Worm (Caenorhabditis elegans) whole organism, mixed stage, embryonic: ENCODE results near the gene EEED8.2.

ENCODE experiments used
- M03D4.4 ChIP-seq: sonication (generic microtip); optimal IDR thresholded peaks from 2 replicates; lab custom pipeline; 2017; ENCODE audit warnings: mild to moderate bottlenecking, missing genetic modification characterization, missing compliant biosample characterization
- blmp-1 ChIP-seq: fragments of 150-350 bp; optimal IDR thresholded peaks from 2 replicates; lab custom pipeline; 2014; ENCODE audit warnings: missing biosample characterization, missing genetic modification characterization
- ham-2 ChIP-seq: fragments of 200-800 bp; sonication (Bioruptor generic); optimal IDR thresholded peaks from 2 replicates; lab custom pipeline; 2018; ENCODE audit warnings: mild to moderate bottlenecking, missing genetic modification characterization, missing compliant biosample characterization
- lin-32 ChIP-seq: fragments of 200-800 bp; sonication (Bioruptor generic); optimal IDR thresholded peaks from 2 replicates; lab custom pipeline; 2018; ENCODE audit warnings: mild to moderate bottlenecking, missing genetic modification characterization, missing compliant biosample characterization
- mab-5 ChIP-seq: fragments of 150-350 bp; optimal IDR thresholded peaks from 2 replicates; lab custom pipeline; 2014; ENCODE audit warnings: missing biosample characterization, missing genetic modification characterization
- mep-1 ChIP-seq: fragments of 150-350 bp; optimal IDR thresholded peaks from 2 replicates; lab custom pipeline; 2017; ENCODE audit warnings: missing biosample characterization, missing genetic modification reagents, missing genetic modification characterization, inconsistent platforms
- mls-2 ChIP-seq: sonication (generic microtip); optimal IDR thresholded peaks from 2 replicates; lab custom pipeline; 2016; ENCODE audit warnings: mild to moderate bottlenecking, missing genetic modification characterization, moderate library complexity, missing compliant biosample characterization
- unc-62 ChIP-seq: fragments of 150-350 bp; optimal IDR thresholded peaks from 2 replicates; lab custom pipeline; 2014; ENCODE audit warnings: missing biosample characterization, missing genetic modification reagents, missing genetic modification characterization
- ztf-11 ChIP-seq: fragments of 150-350 bp; optimal IDR thresholded peaks from 2 replicates; lab custom pipeline; 2014; ENCODE audit warnings: missing biosample characterization, missing genetic modification characterization

- peak; percentile 9 for TF ChIP-seq M03D4.4 (tag; lab: Kevin White, UChicago)
- no peak for TF ChIP-seq ham-2
- TF ChIP-seq blmp-1 (tag; lab: Kevin White, UChicago): peak; percentile 3
- peak; percentile 90 for TF ChIP-seq mep-1 (tag; lab: Kevin White, UChicago)
- peak; percentile 53 for TF ChIP-seq ztf-11 (tag; lab: Kevin White, UChicago)
- no peak for TF ChIP-seq lin-32
- TF ChIP-seq mls-2 (tag; lab: Kevin White, UChicago): peak; percentile 17
- peak; percentile 26 for TF ChIP-seq unc-62 (GFP tag; lab: Kevin White, UChicago)
- TF ChIP-seq mab-5 (tag; lab: Kevin White, UChicago): no peak
These were observed 43.1 kb upstream of the EEED8.2 start, which contains the start of the genes agt-2 and F09E5.3 for ce11 chrII:5373275-5374047.
